Fruit fly (Drosophila melanogaster) whole organism, embryonic: ENCODE measurements around the gene RpS14a.

Source experiments
- Atf-2 ChIP-seq: fragments of 200-800 bp; sonication (Bioruptor generic); optimal IDR thresholded peaks from 2 replicates; lab custom pipeline; 2016; ENCODE audit warnings: missing biosample characterization, missing genetic modification characterization
- CG10979 ChIP-seq: fragments of 200-800 bp; sonication (Bioruptor generic); optimal IDR thresholded peaks from 2 replicates; lab custom pipeline; 2018; ENCODE audit warnings: missing biosample characterization, mild to moderate bottlenecking, missing genetic modification characterization, moderate library complexity
- CG11560 ChIP-seq: fragments of 200-800 bp; sonication (Bioruptor generic); IDR thresholded peaks from 3 replicates; pipeline ENCODE4 v1.3.6; 2022; ENCODE audit warnings: missing biosample characterization, missing genetic modification characterization
- CG12104 ChIP-seq: fragments of 200-800 bp; sonication (Bioruptor generic); optimal IDR thresholded peaks from 3 replicates; lab custom pipeline; 2016; ENCODE audit warnings: missing biosample characterization, missing genetic modification characterization
- CG13424 ChIP-seq: fragments of 200-800 bp; sonication (Bioruptor generic); optimal IDR thresholded peaks from 2 replicates; lab custom pipeline; 2019; ENCODE audit warnings: missing biosample characterization, mild to moderate bottlenecking, missing genetic modification characterization, moderate library complexity
- CG14050 ChIP-seq: fragments of 200-800 bp; sonication (Bioruptor generic); IDR thresholded peaks from 3 replicates; pipeline ENCODE4 v1.3.6; 2022; ENCODE audit warnings: missing biosample characterization, missing genetic modification characterization
- CG15073 ChIP-seq: fragments of 200-800 bp; sonication (Bioruptor generic); optimal IDR thresholded peaks from 2 replicates; lab custom pipeline; 2016; ENCODE audit warnings: missing biosample characterization, missing genetic modification characterization
- CG15601 ChIP-seq: fragments of 200-800 bp; sonication (Bioruptor generic); optimal IDR thresholded peaks from 3 replicates; lab custom pipeline; 2019; ENCODE audit warnings: missing biosample characterization, mild to moderate bottlenecking, missing genetic modification characterization, moderate library complexity
- CG17612 ChIP-seq: fragments of 200-800 bp; sonication (Bioruptor generic); IDR thresholded peaks from 2 replicates; pipeline ENCODE4 v1.3.6; 2022; ENCODE audit warnings: missing biosample characterization, missing genetic modification characterization
- CG18619 ChIP-seq: fragments of 200-800 bp; sonication (Bioruptor generic); optimal IDR thresholded peaks from 3 replicates; lab custom pipeline; 2017; ENCODE audit warnings: missing biosample characterization, mild to moderate bottlenecking, missing genetic modification characterization
- CG2199 ChIP-seq: fragments of 200-800 bp; sonication (Bioruptor generic); IDR thresholded peaks from 3 replicates; pipeline ENCODE4 v1.3.6; 2022; ENCODE audit warnings: missing biosample characterization, missing genetic modification characterization
- CG2678 ChIP-seq: fragments of 200-800 bp; sonication (Bioruptor generic); optimal IDR thresholded peaks from 3 replicates; lab custom pipeline; 2019; ENCODE audit warnings: missing biosample characterization, mild to moderate bottlenecking, missing genetic modification characterization, moderate library complexity
- CG30431 ChIP-seq: fragments of 200-800 bp; sonication (Bioruptor generic); optimal IDR thresholded peaks from 2 replicates; lab custom pipeline; 2017; ENCODE audit warnings: missing biosample characterization, missing genetic modification characterization
- CG31388 ChIP-seq: fragments of 200-800 bp; sonication (Bioruptor generic); optimal IDR thresholded peaks from 2 replicates; lab custom pipeline; 2016; ENCODE audit warnings: missing biosample characterization, missing genetic modification characterization
- CG33213 ChIP-seq: fragments of 200-800 bp; sonication (Bioruptor generic); optimal IDR thresholded peaks from 3 replicates; lab custom pipeline; 2016; ENCODE audit warnings: missing biosample characterization, missing genetic modification characterization
- CG4328 ChIP-seq: fragments of 200-800 bp; sonication (Bioruptor generic); optimal IDR thresholded peaks from 3 replicates; lab custom pipeline; 2017; ENCODE audit warnings: missing biosample characterization, missing genetic modification reagents, missing genetic modification characterization
- CG4404 ChIP-seq: fragments of 200-800 bp; sonication (Bioruptor generic); IDR thresholded peaks from 2 replicates; pipeline ENCODE4 v1.3.6; 2022; ENCODE audit warnings: missing biosample characterization, missing genetic modification characterization
- CG4820 ChIP-seq: fragments of 200-800 bp; sonication (Bioruptor generic); optimal IDR thresholded peaks from 3 replicates; lab custom pipeline; 2016; ENCODE audit warnings: missing biosample characterization, missing genetic modification characterization
- CG5180 ChIP-seq: fragments of 200-800 bp; sonication (Bioruptor generic); optimal IDR thresholded peaks from 3 replicates; lab custom pipeline; 2017; ENCODE audit warnings: missing biosample characterization, missing genetic modification characterization, mild to moderate bottlenecking, moderate library complexity, missing genetic modification reagents
- CG6175 ChIP-seq: fragments of 200-800 bp; sonication (Bioruptor generic); IDR thresholded peaks from 3 replicates; pipeline ENCODE4 v1.3.6; 2022; ENCODE audit warnings: missing biosample characterization, missing genetic modification characterization
- CG6813 ChIP-seq: fragments of 200-800 bp; sonication (Bioruptor generic); optimal IDR thresholded peaks from 2 replicates; lab custom pipeline; 2017; ENCODE audit warnings: missing biosample characterization, missing genetic modification characterization, mild to moderate bottlenecking, moderate library complexity, missing genetic modification reagents
- CG7357 ChIP-seq: fragments of 200-800 bp; sonication (Bioruptor generic); IDR thresholded peaks from 3 replicates; pipeline ENCODE4 v1.3.6; 2022; ENCODE audit warnings: missing biosample characterization, missing genetic modification characterization
- Dip2 ChIP-seq: fragments of 200-800 bp; sonication (Bioruptor generic); IDR thresholded peaks from 2 replicates; pipeline ENCODE4 v1.3.6; 2022; ENCODE audit warnings: missing biosample characterization, missing genetic modification characterization
- Doc3 ChIP-seq: fragments of 200-800 bp; sonication (Bioruptor generic); IDR thresholded peaks from 3 replicates; pipeline ENCODE4 v1.3.6; 2022; ENCODE audit warnings: missing biosample characterization, missing genetic modification characterization; ENCODE audit not compliant: partially characterized antibody
- Dref ChIP-seq: fragments of 200-800 bp; sonication (Bioruptor generic); IDR thresholded peaks from 2 replicates; pipeline ENCODE4 v1.3.6; 2022; ENCODE audit warnings: missing biosample characterization, missing genetic modification characterization
- Hr3 ChIP-seq: fragments of 200-800 bp; sonication (Bioruptor generic); optimal IDR thresholded peaks from 3 replicates; lab custom pipeline; 2016; ENCODE audit warnings: missing biosample characterization, missing genetic modification characterization
- NC2α ChIP-seq: fragments of 200-800 bp; sonication (Bioruptor generic); optimal IDR thresholded peaks from 2 replicates; lab custom pipeline; 2016; ENCODE audit warnings: missing biosample characterization, missing genetic modification characterization
- Nf-YB ChIP-seq: fragments of 200-800 bp; sonication (Bioruptor generic); optimal IDR thresholded peaks from 3 replicates; lab custom pipeline; 2019; ENCODE audit warnings: missing biosample characterization, mild to moderate bottlenecking, missing genetic modification characterization, moderate library complexity
- Oaz ChIP-seq: fragments of 200-800 bp; sonication (Bioruptor generic); IDR thresholded peaks from 2 replicates; pipeline ENCODE4 v1.3.6; 2022; ENCODE audit warnings: missing biosample characterization, missing genetic modification characterization
- Sin3A ChIP-seq: fragments of >200 bp; optimal IDR thresholded peaks from 2 replicates; lab custom pipeline; 2018
- Trl ChIP-seq, 3 experiments: fragments of >200 bp in 2 of 3; fragments of 200-800 bp in 1 of 3; sonication (Bioruptor generic) in 1 of 3; optimal IDR thresholded peaks; 2 replicates in 1 of 3; 3 replicates in 2 of 3; lab custom pipeline; 2016 to 2017; ENCODE audit warnings: missing biosample characterization in 1 of 3, missing genetic modification characterization in 1 of 3
- Usf ChIP-seq: fragments of 200-800 bp; sonication (Bioruptor generic); optimal IDR thresholded peaks from 2 replicates; lab custom pipeline; 2017; ENCODE audit warnings: missing genotype, missing biosample characterization, missing genetic modification characterization
- aop ChIP-seq: fragments of 200-800 bp; sonication (Bioruptor generic); IDR thresholded peaks from 2 replicates; pipeline ENCODE4 v1.3.6; 2022; ENCODE audit warnings: missing biosample characterization, missing genetic modification characterization
- crc ChIP-seq: fragments of 200-800 bp; sonication (Bioruptor generic); optimal IDR thresholded peaks from 2 replicates; lab custom pipeline; 2016; ENCODE audit warnings: missing biosample characterization, missing genetic modification characterization
- dan ChIP-seq: fragments of 200-800 bp; sonication (Bioruptor generic); IDR thresholded peaks from 2 replicates; pipeline ENCODE4 v1.3.6; 2022; ENCODE audit warnings: missing biosample characterization, missing genetic modification characterization
- dpn ChIP-seq, 2 experiments: fragments of 200-800 bp; sonication (Bioruptor generic); optimal IDR thresholded peaks; 3 replicates each; lab custom pipeline; 2016; ENCODE audit warnings: missing biosample characterization in 2 of 2, missing genetic modification characterization in 2 of 2
- exex ChIP-seq: fragments of 200-800 bp; sonication (Bioruptor generic); optimal IDR thresholded peaks from 4 replicates; lab custom pipeline; 2018; ENCODE audit warnings: missing biosample characterization, mild to moderate bottlenecking, missing genetic modification characterization, moderate library complexity
- insv ChIP-seq, 2 experiments: fragments of 200-800 bp; sonication (Bioruptor generic); optimal IDR thresholded peaks; 3 replicates each; lab custom pipeline; 2016 to 2018; ENCODE audit warnings: missing biosample characterization in 2 of 2, missing genetic modification characterization in 2 of 2
- mirr ChIP-seq: fragments of 200-800 bp; sonication (Bioruptor generic); optimal IDR thresholded peaks from 3 replicates; lab custom pipeline; 2018; ENCODE audit warnings: missing biosample characterization, mild to moderate bottlenecking, missing genetic modification characterization
- nau ChIP-seq: fragments of 200-800 bp; sonication (Bioruptor generic); optimal IDR thresholded peaks from 3 replicates; lab custom pipeline; 2017; ENCODE audit warnings: missing biosample characterization, mild to moderate bottlenecking, missing genetic modification characterization, missing genetic modification reagents
- nom ChIP-seq: fragments of 200-800 bp; sonication (Bioruptor generic); optimal IDR thresholded peaks from 2 replicates; lab custom pipeline; 2017; ENCODE audit warnings: missing biosample characterization, missing genetic modification characterization, mild to moderate bottlenecking, moderate library complexity, missing genetic modification reagents
- pb ChIP-seq: fragments of 200-800 bp; sonication (Bioruptor generic); optimal IDR thresholded peaks from 3 replicates; lab custom pipeline; 2016; ENCODE audit warnings: missing biosample characterization, missing genetic modification characterization
- schlank ChIP-seq: fragments of 200-800 bp; sonication (Bioruptor generic); optimal IDR thresholded peaks from 2 replicates; lab custom pipeline; 2018; ENCODE audit warnings: missing biosample characterization, mild to moderate bottlenecking, missing genetic modification characterization
- sna ChIP-seq: fragments of 200-800 bp; sonication (Bioruptor generic); IDR thresholded peaks from 2 replicates; pipeline ENCODE4 v1.3.6; 2022; ENCODE audit warnings: missing biosample characterization, missing genetic modification characterization; ENCODE audit not compliant: partially characterized antibody
- tna ChIP-seq: fragments of 200-800 bp; sonication (Bioruptor generic); IDR thresholded peaks from 2 replicates; pipeline ENCODE4 v1.3.6; 2022; ENCODE audit warnings: missing biosample characterization, missing genetic modification characterization; ENCODE audit not compliant: partially characterized antibody
- trh ChIP-seq: fragments of 200-800 bp; sonication (Bioruptor generic); optimal IDR thresholded peaks from 2 replicates; lab custom pipeline; 2016; ENCODE audit warnings: missing biosample characterization, missing genetic modification characterization
- ttk ChIP-seq: fragments of 200-800 bp; sonication (Bioruptor generic); IDR thresholded peaks from 2 replicates; pipeline ENCODE4 v2.1.2; 2022; ENCODE audit warnings: missing biosample characterization, missing genetic modification characterization
- tx ChIP-seq: fragments of 200-800 bp; sonication (Bioruptor generic); optimal IDR thresholded peaks from 2 replicates; lab custom pipeline; 2016; ENCODE audit warnings: missing biosample characterization, missing genetic modification characterization
- unc-4 ChIP-seq: fragments of 200-800 bp; sonication (Bioruptor generic); IDR thresholded peaks from 2 replicates; pipeline ENCODE4 v1.3.6; 2022; ENCODE audit warnings: missing biosample characterization, missing genetic modification characterization; ENCODE audit not compliant: partially characterized antibody

RpS14a gene

dm6 chrX:7920081-7920688 lies 13.4 kb upstream of the RpS14a start, which contains the start of the genes hdm and Ykt6 (continued):
- TF ChIP-seq CG4404, result peak; percentile 79
- peak; percentile 97 for TF ChIP-seq sna
- peak; percentile 65 for TF ChIP-seq Sin3A (lab: Kevin White, UChicago)
- peak; percentile 98 for TF ChIP-seq Doc3 (GFP tag; lab: Robert Waterston, UW)
- peak; percentile 97 for TF ChIP-seq unc-4 (GFP tag; lab: Robert Waterston, UW)
- peak; percentile 62 for TF ChIP-seq CG17612 (GFP tag; lab: Robert Waterston, UW)
- peak; percentile 62 for TF ChIP-seq Atf-2
- peak; percentile 66 for TF ChIP-seq CG10979 (tag; lab: Kevin White, UChicago)
- peak; percentile 73; the same call in 1 of the 3 replicates for TF ChIP-seq CG6175
- peak; percentile 51 for TF ChIP-seq NC2α (GFP tag; lab: Kevin White, UChicago)
- peak; percentile 65; the same call in 2 of the 3 replicates for TF ChIP-seq CG11560 (tag; lab: Robert Waterston, UW)
- no peak for TF ChIP-seq CG2678 (tag; lab: Kevin White, UChicago)
- TF ChIP-seq CG14050, result peak; percentile 75
- 0 out of 2 replicates have a peak, but pooled peaks have one; percentile 40 for TF ChIP-seq Oaz (GFP tag; lab: Robert Waterston, UW)
- peak; percentile 51 for TF ChIP-seq CG18619 (GFP tag; lab: Kevin White, UChicago)
- peak; percentile 43; the same call in 1 of the 2 replicates for TF ChIP-seq aop (GFP tag; lab: Robert Waterston, UW)
- TF ChIP-seq pb (GFP tag; lab: Kevin White, UChicago), result peak; percentile 31
- TF ChIP-seq CG7357 (GFP tag; lab: Robert Waterston, UW), result peak; percentile 45; the same call in 1 of the 3 replicates
- TF ChIP-seq Hr3 (GFP tag; lab: Kevin White, UChicago), result peak; percentile 46
- TF ChIP-seq CG6813 (GFP tag; lab: Kevin White, UChicago), result peak; percentile 6
- TF ChIP-seq CG4328 (GFP tag; lab: Kevin White, UChicago), result peak; percentile 9
- no peak for TF ChIP-seq CG15073 (GFP tag; lab: Kevin White, UChicago)
- TF ChIP-seq CG4820 (GFP tag; lab: Kevin White, UChicago), result peak; percentile 76
- peak; percentile 86 to 87 for TF ChIP-seq dpn (GFP tag; optimal IDR thresholded peaks at IDR 0.05; lab: Kevin White, UChicago)
- no peak for TF ChIP-seq dan (GFP tag; lab: Robert Waterston, UW)
- TF ChIP-seq CG13424 (tag; lab: Kevin White, UChicago), result peak; percentile 82
- peak; percentile 21 for TF ChIP-seq CG5180
- TF ChIP-seq CG33213 (GFP tag; lab: Kevin White, UChicago), result peak; percentile 72
- peak; percentile 42 for TF ChIP-seq CG30431 (GFP tag; lab: Kevin White, UChicago)
- no peak for TF ChIP-seq Dip2 (GFP tag; lab: Robert Waterston, UW)
- TF ChIP-seq ttk (GFP tag; lab: Robert Waterston, UW), result peak; percentile 78
- TF ChIP-seq tx, result peak; percentile 74
- TF ChIP-seq Dref (GFP tag; lab: Robert Waterston, UW), result peak; percentile 75
- TF ChIP-seq nau (GFP tag; lab: Kevin White, UChicago), result no peak
- TF ChIP-seq crc (GFP tag; lab: Kevin White, UChicago), result peak; percentile 73
- no peak for TF ChIP-seq Trl (optimal IDR thresholded peaks at IDR 0.05; lab: Kevin White, UChicago)
- TF ChIP-seq Trl (GFP tag; optimal IDR thresholded peaks at IDR 0.05; lab: Kevin White, UChicago), result peak; percentile 84
- peak in 1 of 2 experiments; percentile 45 for TF ChIP-seq insv (GFP tag; optimal IDR thresholded peaks at IDR 0.05; lab: Kevin White, UChicago)
- peak; percentile 34 for TF ChIP-seq trh (GFP tag; lab: Kevin White, UChicago)
- TF ChIP-seq exex (tag; lab: Kevin White, UChicago), result peak; percentile 49
- peak; percentile 91 for TF ChIP-seq tna (GFP tag; lab: Robert Waterston, UW)
- TF ChIP-seq CG15601 (tag; lab: Kevin White, UChicago), result peak; percentile 66
- TF ChIP-seq schlank (tag; lab: Kevin White, UChicago), result peak; percentile 64
- peak; percentile 47 for TF ChIP-seq Nf-YB (GFP tag; lab: Kevin White, UChicago)
- TF ChIP-seq Usf (GFP tag; lab: Kevin White, UChicago), result peak; percentile 27
- TF ChIP-seq CG2199 (GFP tag; lab: Robert Waterston, UW), result 0 out of 3 replicates have a peak, but pooled peaks have one; percentile 15
- TF ChIP-seq nom (GFP tag; lab: Kevin White, UChicago), result peak; percentile 7
- peak; percentile 8 for TF ChIP-seq CG31388 (GFP tag; lab: Kevin White, UChicago)
- TF ChIP-seq CG12104 (GFP tag; lab: Kevin White, UChicago), result peak; percentile 51
- no peak for TF ChIP-seq mirr (GFP tag; lab: Kevin White, UChicago)
